Worm (Caenorhabditis elegans) whole organism, L4 larva: Measurements from ENCODE around the gene F53B7.4.

Source experiments
- F44E2.7 ChIP-seq: fragments of 200-800 bp; sonication (Bioruptor generic); IDR thresholded peaks from 2 replicates; pipeline ENCODE4 v2.1.2; 2022; ENCODE audit warnings: missing genetic modification characterization, missing compliant biosample characterization
- T20F7.1 ChIP-seq: fragments of 200-800 bp; sonication (Bioruptor generic); optimal IDR thresholded peaks from 2 replicates; lab custom pipeline; 2018; ENCODE audit warnings: mild to moderate bottlenecking, missing genetic modification characterization, missing compliant biosample characterization
- Y48G9A.11 ChIP-seq: fragments of 200-800 bp; sonication (Bioruptor generic); IDR thresholded peaks from 2 replicates; pipeline ENCODE4 v1.3.6; 2022; ENCODE audit warnings: missing genetic modification reagents, missing genetic modification characterization, missing compliant biosample characterization
- aha-1 ChIP-seq: fragments of 150-350 bp; peaks from one replicate; lab custom pipeline; 2014; ENCODE audit warnings: missing biosample characterization, missing genetic modification characterization
- arid-1 ChIP-seq: fragments of 200-800 bp; sonication (Bioruptor generic); conservative IDR thresholded peaks from 2 replicates; pipeline ENCODE4 v1.3.6; 2022; ENCODE audit warnings: missing genetic modification reagents, missing genetic modification characterization, missing compliant biosample characterization
- ceh-28 ChIP-seq: fragments of 150-350 bp; optimal IDR thresholded peaks from 2 replicates; lab custom pipeline; 2014; ENCODE audit warnings: missing biosample characterization, missing genetic modification reagents, missing genetic modification characterization
- ceh-44 ChIP-seq: fragments of 200-800 bp; sonication (Bioruptor generic); IDR thresholded peaks from 2 replicates; pipeline ENCODE4 v1.3.6; 2022; ENCODE audit warnings: missing genetic modification reagents, missing genetic modification characterization, missing compliant biosample characterization
- ceh-62 ChIP-seq: sonication (generic microtip); optimal IDR thresholded peaks from 2 replicates; lab custom pipeline; 2017; ENCODE audit warnings: missing biosample characterization, missing genetic modification characterization
- ceh-82 ChIP-seq: sonication (generic microtip); optimal IDR thresholded peaks from 2 replicates; lab custom pipeline; 2017; ENCODE audit warnings: missing biosample characterization, missing genetic modification characterization
- ces-1 ChIP-seq: fragments of 150-350 bp; sonication (generic microtip); optimal IDR thresholded peaks from 4 replicates; lab custom pipeline; 2014; ENCODE audit warnings: missing biosample characterization, missing genetic modification reagents, missing genetic modification characterization
- daf-12 ChIP-seq: fragments of 150-350 bp; optimal IDR thresholded peaks from 2 replicates; lab custom pipeline; 2014; ENCODE audit warnings: missing biosample characterization, missing genetic modification reagents, missing genetic modification characterization
- daf-16 ChIP-seq, 3 experiments: sonication (generic microtip); optimal IDR thresholded peaks; 2 replicates each; lab custom pipeline; 2016 to 2017; ENCODE audit warnings: missing genetic modification characterization in 3 of 3, missing genetic modification reagents in 3 of 3, mild to moderate bottlenecking in 2 of 3, missing compliant biosample characterization in 2 of 3, missing biosample characterization in 1 of 3, moderate library complexity in 1 of 3
- daf-19 ChIP-seq: fragments of 200-800 bp; sonication (Bioruptor generic); conservative IDR thresholded peaks from 2 replicates; pipeline ENCODE4 v1.3.6; 2022; ENCODE audit warnings: missing genetic modification characterization, missing compliant biosample characterization
- dmd-6 ChIP-seq: fragments of 200-800 bp; sonication (Bioruptor generic); IDR thresholded peaks from 2 replicates; pipeline ENCODE4 v1.3.6; 2022; ENCODE audit warnings: missing genetic modification reagents, missing genetic modification characterization, missing compliant biosample characterization
- dmd-8 ChIP-seq: fragments of 200-800 bp; sonication (Bioruptor generic); IDR thresholded peaks from 2 replicates; pipeline ENCODE4 v1.3.6; 2022; ENCODE audit warnings: missing genetic modification characterization, missing compliant biosample characterization
- duxl-1 ChIP-seq: sonication (generic microtip); optimal IDR thresholded peaks from 2 replicates; lab custom pipeline; 2016; ENCODE audit warnings: mild to moderate bottlenecking, missing genetic modification characterization, moderate library complexity, missing compliant biosample characterization; ENCODE audit not compliant: poor library complexity
- dve-1 ChIP-seq: sonication (generic microtip); optimal IDR thresholded peaks from 2 replicates; lab custom pipeline; 2017; ENCODE audit warnings: antibody characterized with exemption, mild to moderate bottlenecking, missing genetic modification characterization, missing compliant biosample characterization; ENCODE audit not compliant: insufficient read depth
- egl-43 ChIP-seq: fragments of 200-800 bp; sonication (Bioruptor generic); IDR thresholded peaks from 2 replicates; pipeline ENCODE4 v1.3.6; 2022; ENCODE audit warnings: missing genetic modification reagents, missing genetic modification characterization, missing compliant biosample characterization
- fkh-10 ChIP-seq: fragments of 150-350 bp; optimal IDR thresholded peaks from 2 replicates; lab custom pipeline; 2014; ENCODE audit warnings: missing biosample characterization, missing genetic modification reagents, missing genetic modification characterization
- fos-1 ChIP-seq: fragments of 150-350 bp; optimal IDR thresholded peaks from 2 replicates; lab custom pipeline; 2014; ENCODE audit warnings: missing biosample characterization, missing genetic modification characterization
- hif-1 ChIP-seq, 2 experiments: sonication (generic microtip); optimal IDR thresholded peaks; 2 replicates each; lab custom pipeline; 2016 to 2017; ENCODE audit warnings: missing compliant biosample characterization in 2 of 2, missing genetic modification characterization in 2 of 2, missing genetic modification reagents in 2 of 2, missing genotype in 2 of 2, mild to moderate bottlenecking in 1 of 2
- hlh-11 ChIP-seq: fragments of 200-800 bp; sonication (Bioruptor generic); optimal IDR thresholded peaks from 2 replicates; lab custom pipeline; 2018; ENCODE audit warnings: mild to moderate bottlenecking, missing genetic modification characterization, missing compliant biosample characterization
- hlh-30 ChIP-seq: sonication (generic microtip); optimal IDR thresholded peaks from 2 replicates; lab custom pipeline; 2017; ENCODE audit warnings: antibody characterized with exemption, mild to moderate bottlenecking, missing genetic modification characterization, missing compliant biosample characterization; ENCODE audit not compliant: insufficient read depth
- jun-1 ChIP-seq: fragments of 150-350 bp; optimal IDR thresholded peaks from 2 replicates; lab custom pipeline; 2014; ENCODE audit warnings: missing biosample characterization, missing genetic modification reagents, missing genetic modification characterization
- lim-7 ChIP-seq: fragments of 200-800 bp; sonication (Bioruptor generic); IDR thresholded peaks from 2 replicates; pipeline ENCODE4 v1.3.6; 2022; ENCODE audit warnings: missing genetic modification characterization, missing compliant biosample characterization
- lin-13 ChIP-seq: fragments of 150-350 bp; optimal IDR thresholded peaks from 2 replicates; lab custom pipeline; 2014; ENCODE audit warnings: missing biosample characterization, missing genetic modification reagents, missing genetic modification characterization
- lin-15B ChIP-seq: fragments of 150-350 bp; sonication (generic microtip); optimal IDR thresholded peaks from 3 replicates; lab custom pipeline; 2014; ENCODE audit warnings: missing biosample characterization, missing genetic modification characterization
- lin-29 ChIP-seq: fragments of 200-800 bp; sonication (Bioruptor generic); IDR thresholded peaks from 2 replicates; pipeline ENCODE4 v1.3.6; 2022; ENCODE audit warnings: missing genetic modification reagents, missing genetic modification characterization, missing compliant biosample characterization
- lin-39 ChIP-seq: fragments of 150-350 bp; optimal IDR thresholded peaks from 2 replicates; lab custom pipeline; 2014; ENCODE audit warnings: missing biosample characterization, missing genetic modification reagents, missing genetic modification characterization
- lir-3 ChIP-seq: sonication (generic microtip); optimal IDR thresholded peaks from 2 replicates; lab custom pipeline; 2016; ENCODE audit warnings: mild to moderate bottlenecking, missing genetic modification characterization, missing compliant biosample characterization
- mep-1 ChIP-seq: fragments of 150-350 bp; sonication (generic microtip); optimal IDR thresholded peaks from 3 replicates; lab custom pipeline; 2014; ENCODE audit warnings: missing biosample characterization, missing genetic modification characterization
- nhr-41 ChIP-seq: fragments of 200-800 bp; sonication (Bioruptor generic); IDR thresholded peaks from 2 replicates; pipeline ENCODE4 v1.3.6; 2022; ENCODE audit warnings: missing genetic modification reagents, missing genetic modification characterization, missing compliant biosample characterization
- nhr-48 ChIP-seq: sonication (generic microtip); optimal IDR thresholded peaks from 2 replicates; lab custom pipeline; 2016; ENCODE audit warnings: mild to moderate bottlenecking, missing genetic modification characterization, missing compliant biosample characterization
- nhr-76 ChIP-seq: fragments of 150-350 bp; optimal IDR thresholded peaks from 2 replicates; lab custom pipeline; 2014; ENCODE audit warnings: missing biosample characterization, missing genetic modification characterization
- nhr-77 ChIP-seq: fragments of 150-350 bp; optimal IDR thresholded peaks from 2 replicates; lab custom pipeline; 2014; ENCODE audit warnings: missing biosample characterization, missing genetic modification characterization
- php-3 ChIP-seq: fragments of 200-800 bp; sonication (Bioruptor generic); IDR thresholded peaks from 2 replicates; pipeline ENCODE4 v1.3.6; 2022; ENCODE audit warnings: missing genetic modification reagents, missing genetic modification characterization, missing compliant biosample characterization
- rbr-2 ChIP-seq: sonication (generic microtip); optimal IDR thresholded peaks from 2 replicates; lab custom pipeline; 2016; ENCODE audit warnings: missing genotype, missing genetic modification characterization, missing compliant biosample characterization
- saeg-2 ChIP-seq: fragments of 200-800 bp; sonication (Bioruptor generic); IDR thresholded peaks from 2 replicates; pipeline ENCODE4 v1.3.6; 2022; ENCODE audit warnings: missing genetic modification reagents, missing genetic modification characterization, missing compliant biosample characterization
- set-16 ChIP-seq: fragments of 200-800 bp; sonication (Bioruptor generic); IDR thresholded peaks from 2 replicates; pipeline ENCODE4 v1.3.6; 2022; ENCODE audit warnings: missing genetic modification reagents, missing genetic modification characterization, missing compliant biosample characterization
- snpc-1.2 ChIP-seq: fragments of 200-800 bp; sonication (Bioruptor generic); IDR thresholded peaks from 2 replicates; pipeline ENCODE4 v1.3.6; 2022; ENCODE audit warnings: missing genetic modification reagents, missing genetic modification characterization, missing compliant biosample characterization
- tag-97 ChIP-seq: fragments of 200-800 bp; sonication (Bioruptor generic); IDR thresholded peaks from 2 replicates; pipeline ENCODE4 v1.3.6; 2022; ENCODE audit warnings: missing genetic modification characterization, missing compliant biosample characterization
- tra-1 ChIP-seq: fragments of 200-800 bp; sonication (Bioruptor generic); IDR thresholded peaks from 2 replicates; pipeline ENCODE4 v1.3.6; 2022; ENCODE audit warnings: missing genetic modification reagents, missing genetic modification characterization, missing compliant biosample characterization
- unc-130 ChIP-seq: sonication (generic microtip); optimal IDR thresholded peaks from 2 replicates; lab custom pipeline; 2016; ENCODE audit warnings: missing genetic modification reagents, missing genetic modification characterization, missing compliant biosample characterization
- unc-39 ChIP-seq: sonication (generic microtip); optimal IDR thresholded peaks from 2 replicates; lab custom pipeline; 2017; ENCODE audit warnings: missing biosample characterization, missing genetic modification characterization
- unc-62 ChIP-seq, 3 experiments: fragments of 150-350 bp in 1 of 3; sonication (generic microtip); optimal IDR thresholded peaks in 2 of 3; peaks in 1 of 3; 1 replicate in 1 of 3; 2 replicates in 2 of 3; lab custom pipeline; 2014 to 2017; ENCODE audit warnings: missing biosample characterization in 3 of 3, missing genetic modification characterization in 3 of 3, missing genetic modification reagents in 3 of 3, missing genotype in 1 of 3
- zag-1 ChIP-seq: fragments of 150-350 bp; optimal IDR thresholded peaks from 2 replicates; lab custom pipeline; 2014; ENCODE audit warnings: missing biosample characterization, missing genetic modification characterization
- zfp-2 ChIP-seq: sonication (generic microtip); optimal IDR thresholded peaks from 2 replicates; lab custom pipeline; 2016; ENCODE audit warnings: mild to moderate bottlenecking, missing genetic modification characterization, missing compliant biosample characterization
- zip-11 ChIP-seq: fragments of 200-800 bp; sonication (Bioruptor generic); IDR thresholded peaks from 2 replicates; pipeline ENCODE4 v1.3.6; 2022; ENCODE audit warnings: missing genetic modification characterization, missing compliant biosample characterization
- zip-2 ChIP-seq: fragments of 150-350 bp; optimal IDR thresholded peaks from 2 replicates; lab custom pipeline; 2014; ENCODE audit warnings: missing biosample characterization, missing genetic modification characterization
- ztf-11 ChIP-seq: fragments of 150-350 bp; optimal IDR thresholded peaks from 2 replicates; lab custom pipeline; 2014; ENCODE audit warnings: missing biosample characterization, missing genetic modification characterization
- ztf-7 ChIP-seq: fragments of 150-350 bp; optimal IDR thresholded peaks from 2 replicates; lab custom pipeline; 2014; ENCODE audit warnings: missing biosample characterization, missing genetic modification characterization

The F53B7.4 gene

DNA sequence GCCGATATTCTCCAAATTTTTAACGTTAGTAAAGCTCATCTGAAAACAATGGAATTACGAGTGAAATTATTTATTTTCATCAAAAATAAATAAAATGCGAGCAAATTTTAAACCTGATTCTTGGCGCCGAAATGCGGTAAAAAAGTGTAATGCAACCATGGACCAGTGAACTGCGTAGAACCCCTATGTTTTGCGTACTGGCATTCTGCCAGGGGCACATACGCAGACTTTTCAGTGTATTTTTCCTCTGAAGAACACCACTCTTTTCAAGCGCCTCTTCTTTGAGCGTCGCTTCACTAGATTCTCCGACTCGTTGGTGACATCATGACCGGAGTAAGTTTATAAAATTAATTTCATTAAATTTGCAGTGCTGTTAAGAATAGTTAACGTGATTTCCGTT is 36.8 kb downstream of the F53B7.4 start, which contains the start of the genes ctf-4 and eef-1G (continued):
- TF ChIP-seq snpc-1.2 (GFP tag; lab: Robert Waterston, UW) (peak; percentile 71; the same call in 1 of the 2 replicates), arid-1 (GFP tag; lab: Robert Waterston, UW) (peak; percentile 87), hif-1 (tag; optimal IDR thresholded peaks at IDR 0.05; lab: Kevin White, UChicago) (peak; percentile 62 to 84), nhr-41 (GFP tag; lab: Robert Waterston, UW) (0 out of 2 replicates have a peak, but pooled peaks have one; percentile 23), daf-16 (GFP tag; optimal IDR thresholded peaks at IDR 0.05; lab: Kevin White, UChicago) (peak; percentile 64 to 89), daf-16 (tag; optimal IDR thresholded peaks at IDR 0.05; lab: Kevin White, UChicago) (peak; percentile 86), lir-3 (tag; lab: Kevin White, UChicago) (peak; percentile 6), ces-1 (GFP tag; lab: Kevin White, UChicago) (no peak), daf-19 (GFP tag; lab: Robert Waterston, UW) (no peak), ceh-62 (tag; lab: Kevin White, UChicago) (no peak), php-3 (peak; percentile 82), daf-12 (no peak), hlh-30 (tag; lab: Kevin White, UChicago) (peak; percentile 91), lin-15B (tag; lab: Kevin White, UChicago) (peak; percentile 77), lin-29 (GFP tag; lab: Robert Waterston, UW) (peak; percentile 86), T20F7.1 (GFP tag; lab: Kevin White, UChicago) (peak; percentile 91), duxl-1 (tag; lab: Kevin White, UChicago) (peak; percentile 92), ceh-44 (GFP tag; lab: Robert Waterston, UW) (no peak), tag-97 (no peak), ztf-11 (tag; lab: Kevin White, UChicago) (no peak), mep-1 (peak; percentile 98), dve-1 (tag; lab: Kevin White, UChicago) (peak; percentile 98), zfp-2 (tag; lab: Kevin White, UChicago) (peak; percentile 84), set-16 (peak; percentile 31), egl-43 (peak; percentile 60; the same call in 1 of the 2 replicates), F44E2.7 (no peak), dmd-8 (GFP tag; lab: Robert Waterston, UW) (peak; percentile 34; the same call in 1 of the 2 replicates), aha-1 (tag; lab: Kevin White, UChicago) (peak; percentile 99), tra-1 (GFP tag; lab: Robert Waterston, UW) (peak; percentile 85; the same call in 1 of the 2 replicates), nhr-77 (peak; percentile 98), hlh-11 (tag; lab: Kevin White, UChicago) (peak; percentile 98), fos-1 (tag; lab: Kevin White, UChicago) (peak; percentile 40), unc-62 (GFP tag; optimal IDR thresholded peaks at IDR 0.05 in 1 of 2; lab: Kevin White, UChicago) (peak in 1 of 2 experiments; percentile 97), unc-62 (tag; optimal IDR thresholded peaks at IDR 0.05; lab: Kevin White, UChicago) (no peak), fkh-10 (GFP tag; lab: Kevin White, UChicago) (peak; percentile 87), zip-2 (tag; lab: Kevin White, UChicago) (peak; percentile 64), nhr-48 (tag; lab: Kevin White, UChicago) (peak; percentile 94), lin-39 (no peak), unc-39 (tag; lab: Kevin White, UChicago) (no peak), dmd-6 (peak; percentile 98), saeg-2 (GFP tag; lab: Robert Waterston, UW) (peak; percentile 87), lin-13 (GFP tag; lab: Kevin White, UChicago) (peak; percentile 92), rbr-2 (tag; lab: Kevin White, UChicago) (peak; percentile 95), lim-7 (GFP tag; lab: Robert Waterston, UW) (no peak), jun-1 (tag; lab: Kevin White, UChicago) (peak; percentile 84), ceh-82 (tag; lab: Kevin White, UChicago) (no peak), nhr-76 (tag; lab: Kevin White, UChicago) (peak; percentile 18), zag-1 (tag; lab: Kevin White, UChicago) (no peak), Y48G9A.11 (GFP tag; lab: Robert Waterston, UW) (peak; percentile 7; the same call in 1 of the 2 replicates), zip-11 (no peak), ceh-28 (no peak), unc-130 (GFP tag; lab: Kevin White, UChicago) (peak; percentile 84), ztf-7 (tag; lab: Kevin White, UChicago) (no peak)
